Worm (Caenorhabditis elegans) whole organism, late embryonic: ENCODE measurements around the gene H12D21.10.

ENCODE experiments used
- ceh-48 ChIP-seq: sonication (generic microtip); optimal IDR thresholded peaks from 2 replicates; lab custom pipeline; 2016; ENCODE audit warnings: missing genetic modification characterization, inconsistent platforms, missing compliant biosample characterization
- gmeb-2 ChIP-seq: sonication (generic microtip); optimal IDR thresholded peaks from 2 replicates; lab custom pipeline; 2016; ENCODE audit warnings: missing genetic modification characterization, inconsistent platforms, missing compliant biosample characterization
- nhr-11 ChIP-seq: fragments of 150-350 bp; optimal IDR thresholded peaks from 2 replicates; lab custom pipeline; 2014; ENCODE audit warnings: missing biosample characterization, missing genetic modification characterization
- ref-2 ChIP-seq: sonication (generic microtip); optimal IDR thresholded peaks from 2 replicates; lab custom pipeline; 2016; ENCODE audit warnings: missing genetic modification characterization, missing compliant biosample characterization
- ttx-3 ChIP-seq: sonication (generic microtip); optimal IDR thresholded peaks from 2 replicates; lab custom pipeline; 2016; ENCODE audit warnings: missing genetic modification reagents, missing genetic modification characterization, missing compliant biosample characterization

ce11 chrV:14876257-14876656 lies 23.3 kb upstream of the H12D21.10 start:
- peak; percentile 16 for TF ChIP-seq gmeb-2 (tag; lab: Kevin White, UChicago)
- TF ChIP-seq ceh-48 (tag; lab: Kevin White, UChicago), result no peak
- no peak for TF ChIP-seq nhr-11 (tag; lab: Kevin White, UChicago)
- TF ChIP-seq ref-2, result peak; percentile 51
- TF ChIP-seq ttx-3 (tag; lab: Kevin White, UChicago), result no peak
